Fruit fly (Drosophila melanogaster) whole organism, embryonic: Measurements from ENCODE around the gene stumps.

Source experiments
- Abd-B ChIP-seq: fragments of 200-800 bp; sonication (Bioruptor generic); optimal IDR thresholded peaks from 2 replicates; lab custom pipeline; 2018; ENCODE audit warnings: missing biosample characterization, mild to moderate bottlenecking, missing genetic modification characterization, moderate library complexity
- CG10147 ChIP-seq: fragments of 200-800 bp; sonication (Bioruptor generic); optimal IDR thresholded peaks from 2 replicates; lab custom pipeline; 2019; ENCODE audit warnings: missing biosample characterization, mild to moderate bottlenecking, missing genetic modification characterization, moderate library complexity
- CG1024 ChIP-seq: fragments of 200-800 bp; sonication (Bioruptor generic); IDR thresholded peaks from 2 replicates; pipeline ENCODE4 v1.3.6; 2022; ENCODE audit warnings: missing biosample characterization, missing genetic modification characterization
- CG10979 ChIP-seq: fragments of 200-800 bp; sonication (Bioruptor generic); optimal IDR thresholded peaks from 2 replicates; lab custom pipeline; 2018; ENCODE audit warnings: missing biosample characterization, mild to moderate bottlenecking, missing genetic modification characterization, moderate library complexity
- CG11085 ChIP-seq: fragments of 200-800 bp; sonication (Bioruptor generic); IDR thresholded peaks from 2 replicates; pipeline ENCODE4 v1.3.6; 2022; ENCODE audit warnings: missing biosample characterization, missing genetic modification characterization
- CG11723 ChIP-seq: fragments of 200-800 bp; sonication (Bioruptor generic); optimal IDR thresholded peaks from 2 replicates; lab custom pipeline; 2017; ENCODE audit warnings: missing biosample characterization, mild to moderate bottlenecking, missing genetic modification characterization
- CG1233 ChIP-seq: fragments of 200-800 bp; sonication (Bioruptor generic); optimal IDR thresholded peaks from 4 replicates; lab custom pipeline; 2018; ENCODE audit warnings: missing biosample characterization, mild to moderate bottlenecking, missing genetic modification characterization
- CG12659 ChIP-seq: fragments of 200-800 bp; sonication (Bioruptor generic); optimal IDR thresholded peaks from 3 replicates; lab custom pipeline; 2017; ENCODE audit warnings: mild to moderate bottlenecking, missing biosample characterization, missing genetic modification reagents, missing genetic modification characterization
- CG13287 ChIP-seq: fragments of 200-800 bp; sonication (Bioruptor generic); IDR thresholded peaks from 2 replicates; pipeline ENCODE4 v1.3.6; 2022; ENCODE audit warnings: missing biosample characterization, missing genetic modification characterization; ENCODE audit not compliant: partially characterized antibody
- CG15269 ChIP-seq: fragments of 200-800 bp; sonication (Bioruptor generic); optimal IDR thresholded peaks from 2 replicates; lab custom pipeline; 2018; ENCODE audit warnings: missing biosample characterization, mild to moderate bottlenecking, missing genetic modification characterization, moderate library complexity
- CG17328 ChIP-seq: fragments of 200-800 bp; sonication (Bioruptor generic); IDR thresholded peaks from 2 replicates; pipeline ENCODE4 v1.3.6; 2022; ENCODE audit warnings: missing biosample characterization, missing genetic modification characterization
- CG17359 ChIP-seq: fragments of 200-800 bp; sonication (Bioruptor generic); optimal IDR thresholded peaks from 3 replicates; lab custom pipeline; 2018; ENCODE audit warnings: missing biosample characterization, mild to moderate bottlenecking, missing genetic modification characterization, moderate library complexity
- CG33557 ChIP-seq: fragments of 200-800 bp; sonication (Bioruptor generic); optimal IDR thresholded peaks from 2 replicates; lab custom pipeline; 2019; ENCODE audit warnings: missing biosample characterization, mild to moderate bottlenecking, missing genetic modification characterization, moderate library complexity
- CG34376 ChIP-seq: fragments of 200-800 bp; sonication (Bioruptor generic); optimal IDR thresholded peaks from 2 replicates; lab custom pipeline; 2018; ENCODE audit warnings: missing biosample characterization, mild to moderate bottlenecking, missing genetic modification characterization
- CG34422 ChIP-seq: fragments of 200-800 bp; sonication (Bioruptor generic); IDR thresholded peaks from 3 replicates; pipeline ENCODE4 v1.3.6; 2022; ENCODE audit warnings: missing biosample characterization, missing genetic modification characterization
- CG9876 ChIP-seq: fragments of 200-800 bp; sonication (Bioruptor generic); optimal IDR thresholded peaks from 2 replicates; lab custom pipeline; 2016; ENCODE audit warnings: missing biosample characterization, missing genetic modification characterization
- D19A ChIP-seq: fragments of 200-800 bp; optimal IDR thresholded peaks from 3 replicates; lab custom pipeline; 2019; ENCODE audit warnings: missing biosample characterization, mild to moderate bottlenecking, missing genetic modification characterization, moderate library complexity
- Dfd ChIP-seq, 2 experiments: fragments of >200 bp; optimal IDR thresholded peaks; 2 replicates each; lab custom pipeline; 2017; ENCODE audit warnings: missing biosample characterization in 2 of 2, missing genetic modification characterization in 2 of 2
- Doc2 ChIP-seq: fragments of 200-800 bp; sonication (Bioruptor generic); IDR thresholded peaks from 2 replicates; pipeline ENCODE4 v1.3.6; 2022; ENCODE audit warnings: missing biosample characterization, missing genetic modification characterization
- Dp ChIP-seq: fragments of 200-800 bp; sonication (Bioruptor generic); optimal IDR thresholded peaks from 2 replicates; lab custom pipeline; 2018; ENCODE audit warnings: missing biosample characterization, mild to moderate bottlenecking, missing genetic modification characterization, moderate library complexity
- HLH4C ChIP-seq: fragments of 200-800 bp; sonication (Bioruptor generic); IDR thresholded peaks from 3 replicates; pipeline ENCODE4 v1.3.6; 2022; ENCODE audit warnings: missing biosample characterization, missing genetic modification characterization; ENCODE audit not compliant: partially characterized antibody
- Med ChIP-seq: fragments of 200-800 bp; sonication (Bioruptor generic); peaks from one replicate; lab custom pipeline; 2016; ENCODE audit warnings: missing biosample characterization, missing genetic modification characterization, mild to moderate bottlenecking, inconsistent platforms, moderate library complexity
- Nf-YB ChIP-seq: fragments of 200-800 bp; sonication (Bioruptor generic); optimal IDR thresholded peaks from 3 replicates; lab custom pipeline; 2019; ENCODE audit warnings: missing biosample characterization, mild to moderate bottlenecking, missing genetic modification characterization, moderate library complexity
- Nf-YC ChIP-seq: fragments of 200-800 bp; optimal IDR thresholded peaks from 3 replicates; lab custom pipeline; 2019; ENCODE audit warnings: missing biosample characterization, mild to moderate bottlenecking, missing genetic modification characterization, moderate library complexity
- Sry-δ ChIP-seq: fragments of 200-800 bp; sonication (Bioruptor generic); optimal IDR thresholded peaks from 2 replicates; lab custom pipeline; 2016; ENCODE audit warnings: missing biosample characterization, missing genetic modification characterization
- Ssrp ChIP-seq: fragments of 200-800 bp; sonication (Bioruptor generic); optimal IDR thresholded peaks from 2 replicates; lab custom pipeline; 2018; ENCODE audit warnings: missing biosample characterization, mild to moderate bottlenecking, missing genetic modification characterization, moderate library complexity
- Trl ChIP-seq, 3 experiments: fragments of >200 bp in 2 of 3; fragments of 200-800 bp in 1 of 3; sonication (Bioruptor generic) in 1 of 3; optimal IDR thresholded peaks; 2 replicates in 1 of 3; 3 replicates in 2 of 3; lab custom pipeline; 2016 to 2017; ENCODE audit warnings: missing biosample characterization in 1 of 3, missing genetic modification characterization in 1 of 3
- Usf ChIP-seq: fragments of 200-800 bp; sonication (Bioruptor generic); optimal IDR thresholded peaks from 2 replicates; lab custom pipeline; 2017; ENCODE audit warnings: missing genotype, missing biosample characterization, missing genetic modification characterization
- Vsx1 ChIP-seq: fragments of 200-800 bp; sonication (Bioruptor generic); optimal IDR thresholded peaks from 2 replicates; lab custom pipeline; 2017; ENCODE audit warnings: missing biosample characterization, mild to moderate bottlenecking, missing genetic modification characterization, missing genetic modification reagents
- ash1 ChIP-seq: fragments of 200-800 bp; sonication (Bioruptor generic); optimal IDR thresholded peaks from 2 replicates; lab custom pipeline; 2018; ENCODE audit warnings: missing biosample characterization, mild to moderate bottlenecking, missing genetic modification characterization
- az2 ChIP-seq: fragments of 200-800 bp; sonication (Bioruptor generic); optimal IDR thresholded peaks from 3 replicates; lab custom pipeline; 2016; ENCODE audit warnings: missing biosample characterization, missing genetic modification characterization
- cato ChIP-seq: fragments of 200-800 bp; sonication (Bioruptor generic); optimal IDR thresholded peaks from 2 replicates; lab custom pipeline; 2016; ENCODE audit warnings: missing biosample characterization, missing genetic modification characterization, borderline replicate concordance
- caup ChIP-seq: fragments of 200-800 bp; sonication (Bioruptor generic); optimal IDR thresholded peaks from 3 replicates; lab custom pipeline; 2017; ENCODE audit warnings: missing biosample characterization, mild to moderate bottlenecking, missing genetic modification characterization, moderate library complexity; ENCODE audit not compliant: severe bottlenecking
- chinmo ChIP-seq: fragments of 200-800 bp; sonication (Bioruptor generic); IDR thresholded peaks from 4 replicates; pipeline ENCODE4 v1.3.6; 2022; ENCODE audit warnings: missing biosample characterization, missing genetic modification characterization; ENCODE audit not compliant: partially characterized antibody
- chn ChIP-seq: fragments of 200-800 bp; sonication (Bioruptor generic); optimal IDR thresholded peaks from 2 replicates; lab custom pipeline; 2016; ENCODE audit warnings: missing biosample characterization, missing genetic modification characterization
- dan ChIP-seq: fragments of 200-800 bp; sonication (Bioruptor generic); IDR thresholded peaks from 2 replicates; pipeline ENCODE4 v1.3.6; 2022; ENCODE audit warnings: missing biosample characterization, missing genetic modification characterization
- dysf ChIP-seq: fragments of 200-800 bp; sonication (Bioruptor generic); IDR thresholded peaks from 3 replicates; pipeline ENCODE4 v1.3.6; 2022; ENCODE audit warnings: missing biosample characterization, missing genetic modification characterization
- nerfin-1 ChIP-seq: fragments of 200-800 bp; sonication (Bioruptor generic); optimal IDR thresholded peaks from 3 replicates; lab custom pipeline; 2019; ENCODE audit warnings: missing biosample characterization, mild to moderate bottlenecking, missing genetic modification characterization, moderate library complexity
- peb ChIP-seq: fragments of 200-800 bp; sonication (Bioruptor generic); IDR thresholded peaks from 2 replicates; pipeline ENCODE4 v1.3.6; 2022; ENCODE audit warnings: missing biosample characterization, missing genetic modification characterization
- pum ChIP-seq: fragments of 200-800 bp; sonication (Bioruptor generic); optimal IDR thresholded peaks from 2 replicates; lab custom pipeline; 2016; ENCODE audit warnings: missing biosample characterization, missing genetic modification characterization
- rib ChIP-seq: fragments of 200-800 bp; sonication (Bioruptor generic); IDR thresholded peaks from 2 replicates; pipeline ENCODE4 v1.3.6; 2022; ENCODE audit warnings: missing biosample characterization, missing genetic modification characterization
- sd ChIP-seq: fragments of 200-800 bp; sonication (Bioruptor generic); optimal IDR thresholded peaks from 3 replicates; lab custom pipeline; 2018; ENCODE audit warnings: missing biosample characterization, mild to moderate bottlenecking, missing genetic modification characterization, moderate library complexity
- sens ChIP-seq: fragments of 200-800 bp; sonication (Bioruptor generic); peaks from one replicate; lab custom pipeline; 2016; ENCODE audit warnings: missing biosample characterization, missing genetic modification characterization
- sna ChIP-seq: fragments of 200-800 bp; sonication (Bioruptor generic); IDR thresholded peaks from 2 replicates; pipeline ENCODE4 v1.3.6; 2022; ENCODE audit warnings: missing biosample characterization, missing genetic modification characterization; ENCODE audit not compliant: partially characterized antibody
- sob ChIP-seq: fragments of 200-800 bp; sonication (Bioruptor generic); IDR thresholded peaks from 2 replicates; pipeline ENCODE4 v1.3.6; 2022; ENCODE audit warnings: missing biosample characterization, missing genetic modification characterization
- tin ChIP-seq: fragments of 200-800 bp; sonication (Bioruptor generic); optimal IDR thresholded peaks from 3 replicates; lab custom pipeline; 2016; ENCODE audit warnings: missing biosample characterization, missing genetic modification characterization
- vvl ChIP-seq: fragments of 200-800 bp; sonication (Bioruptor generic); IDR thresholded peaks from 2 replicates; pipeline ENCODE4 v1.3.6; 2022; ENCODE audit warnings: missing biosample characterization, missing genetic modification characterization
- wek ChIP-seq: fragments of 200-800 bp; sonication (Bioruptor generic); optimal IDR thresholded peaks from 3 replicates; lab custom pipeline; 2018; ENCODE audit warnings: missing biosample characterization, mild to moderate bottlenecking, missing genetic modification characterization, moderate library complexity
- zen2 ChIP-seq: fragments of 200-800 bp; sonication (Bioruptor generic); IDR thresholded peaks from 3 replicates; pipeline ENCODE4 v1.3.6; 2022; ENCODE audit warnings: missing biosample characterization, missing genetic modification characterization; ENCODE audit not compliant: partially characterized antibody

stumps gene

dm6 chr3R:14630119-14630623 is 53.2 kb downstream of the stumps start, which contains the start of gene Cad88C:
Gene Cad88C, plus strand, starts transcription at chr3R:14630478.
- TF ChIP-seq zen2 (GFP tag; lab: Robert Waterston, UW) (0 out of 3 replicates have a peak, but pooled peaks have one; percentile 36), Med (GFP tag; lab: Kevin White, UChicago) (peak; percentile 56), CG34422 (GFP tag; lab: Robert Waterston, UW) (0 out of 3 replicates have a peak, but pooled peaks have one; percentile 43), Trl (optimal IDR thresholded peaks at IDR 0.05; lab: Kevin White, UChicago) (peak; percentile 26 to 27), Trl (GFP tag; optimal IDR thresholded peaks at IDR 0.05; lab: Kevin White, UChicago) (no peak), Ssrp (tag; lab: Kevin White, UChicago) (no peak), Vsx1 (peak; percentile 74), dysf (0 out of 3 replicates have a peak, but pooled peaks have one; percentile 5), chinmo (GFP tag; lab: Robert Waterston, UW) (peak; percentile 77; the same call in 1 of the 4 replicates), CG9876 (GFP tag; lab: Kevin White, UChicago) (no peak), sna (GFP tag; lab: Robert Waterston, UW) (0 out of 2 replicates have a peak, but pooled peaks have one; percentile 21), chn (GFP tag; lab: Kevin White, UChicago) (peak; percentile 1), ash1 (GFP tag; lab: Kevin White, UChicago) (no peak), CG10979 (tag; lab: Kevin White, UChicago) (no peak), Nf-YC (no peak), nerfin-1 (peak; percentile 40), CG13287 (GFP tag; lab: Robert Waterston, UW) (0 out of 2 replicates have a peak, but pooled peaks have one; percentile 29), CG17328 (GFP tag; lab: Robert Waterston, UW) (0 out of 2 replicates have a peak, but pooled peaks have one; percentile 10), CG11723 (no peak), Dfd (GFP tag; optimal IDR thresholded peaks at IDR 0.05; lab: Kevin White, UChicago) (no peak), caup (GFP tag; lab: Kevin White, UChicago) (no peak), sd (tag; lab: Kevin White, UChicago) (peak; percentile 86), CG17359 (tag; lab: Kevin White, UChicago) (no peak), az2 (GFP tag; lab: Kevin White, UChicago) (no peak), vvl (GFP tag; lab: Robert Waterston, UW) (peak; percentile 24; the same call in 1 of the 2 replicates), rib (GFP tag; lab: Robert Waterston, UW) (no peak), peb (GFP tag; lab: Robert Waterston, UW) (no peak), Abd-B (GFP tag; lab: Kevin White, UChicago) (no peak), sob (no peak)
- TF ChIP-seq, all 482 proteins: peak for 14

- TF ChIP-seq CG33557 (GFP tag; lab: Kevin White, UChicago) (no peak), CG12659 (no peak), Usf (GFP tag; lab: Kevin White, UChicago) (no peak), tin (GFP tag; lab: Kevin White, UChicago) (no peak), CG1233 (no peak), Doc2 (no peak), CG15269 (tag; lab: Kevin White, UChicago) (no peak), Dp (no peak), Nf-YB (no peak), CG34376 (GFP tag; lab: Kevin White, UChicago) (no peak), CG11085 (GFP tag; lab: Robert Waterston, UW) (no peak), HLH4C (no peak), sens (GFP tag; lab: Kevin White, UChicago) (peak; percentile 75), cato (no peak), Sry-δ (GFP tag; lab: Kevin White, UChicago) (no peak), CG10147 (no peak), dan (GFP tag; lab: Robert Waterston, UW) (no peak), wek (GFP tag; lab: Kevin White, UChicago) (no peak), CG1024 (no peak), D19A (tag; lab: Kevin White, UChicago) (peak; percentile 10), pum (GFP tag; lab: Kevin White, UChicago) (no peak)
Measured at dm6 chr3R:14631911-14632310, 54.9 kb downstream of the stumps start.
